Fruit fly (Drosophila melanogaster) whole organism, pupa: Measurements from ENCODE around the gene CG32109.

ENCODE experiments used
- CG12605 ChIP-seq: fragments of 200-800 bp; sonication (Bioruptor generic); IDR thresholded peaks from 2 replicates; pipeline ENCODE4 v1.3.6; 2022; ENCODE audit warnings: missing biosample characterization, missing genetic modification characterization
- CG13204 ChIP-seq: fragments of 200-800 bp; sonication (Bioruptor generic); optimal IDR thresholded peaks from 2 replicates; lab custom pipeline; 2018; ENCODE audit warnings: missing biosample characterization, mild to moderate bottlenecking, missing genetic modification characterization, moderate library complexity
- CG14655 ChIP-seq: fragments of 200-800 bp; sonication (Bioruptor generic); optimal IDR thresholded peaks from 3 replicates; lab custom pipeline; 2017; ENCODE audit warnings: mild to moderate bottlenecking, missing biosample characterization, missing genetic modification reagents, missing genetic modification characterization
- CG32121 ChIP-seq: fragments of 200-800 bp; sonication (Bioruptor generic); IDR thresholded peaks from 2 replicates; pipeline ENCODE4 v1.3.6; 2022; ENCODE audit warnings: missing biosample characterization, missing genetic modification characterization
- CG8301 ChIP-seq: fragments of 200-800 bp; sonication (Bioruptor generic); optimal IDR thresholded peaks from 2 replicates; lab custom pipeline; 2018; ENCODE audit warnings: missing biosample characterization, mild to moderate bottlenecking, missing genetic modification characterization
- CG9948 ChIP-seq: fragments of 200-800 bp; sonication (Bioruptor generic); optimal IDR thresholded peaks from 2 replicates; lab custom pipeline; 2018; ENCODE audit warnings: missing biosample characterization, mild to moderate bottlenecking, missing genetic modification characterization, moderate library complexity
- D1 ChIP-seq: fragments of 200-800 bp; sonication (Bioruptor generic); optimal IDR thresholded peaks from 2 replicates; lab custom pipeline; 2018; ENCODE audit warnings: missing biosample characterization, mild to moderate bottlenecking, missing genetic modification characterization, moderate library complexity
- EcR ChIP-seq: fragments of 200-800 bp; sonication (Bioruptor generic); optimal IDR thresholded peaks from 3 replicates; lab custom pipeline; 2019; ENCODE audit warnings: missing biosample characterization, missing genetic modification characterization, mild to moderate bottlenecking, moderate library complexity, missing genetic modification reagents
- Snoo ChIP-seq: fragments of 200-800 bp; sonication (Bioruptor generic); optimal IDR thresholded peaks from 3 replicates; lab custom pipeline; 2017; ENCODE audit warnings: missing biosample characterization, mild to moderate bottlenecking, missing genetic modification characterization, inconsistent platforms
- fd96Ca ChIP-seq: fragments of 200-800 bp; sonication (Bioruptor generic); IDR thresholded peaks from 3 replicates; pipeline ENCODE4 v1.3.6; 2022; ENCODE audit warnings: missing biosample characterization, missing genetic modification characterization
- rn ChIP-seq: fragments of 200-800 bp; sonication (Bioruptor generic); IDR thresholded peaks from 2 replicates; pipeline ENCODE4 v1.3.6; 2022; ENCODE audit warnings: missing biosample characterization, missing genetic modification characterization

dm6 chr3L:12698236-12698635, 46.9 kb upstream of the CG32109 start:
- no peak for TF ChIP-seq EcR (GFP tag; lab: Kevin White, UChicago)
- no peak for TF ChIP-seq CG13204 (GFP tag; lab: Kevin White, UChicago)
- TF ChIP-seq CG14655 = no peak
- TF ChIP-seq CG8301 (tag; lab: Kevin White, UChicago) = no peak
- TF ChIP-seq CG32121 (GFP tag; lab: Robert Waterston, UW) = no peak
- no peak for TF ChIP-seq rn
- no peak for TF ChIP-seq D1
- TF ChIP-seq fd96Ca (GFP tag; lab: Robert Waterston, UW) = no peak
- no peak for TF ChIP-seq CG9948 (tag; lab: Kevin White, UChicago)
- TF ChIP-seq Snoo = no peak
- TF ChIP-seq CG12605 (GFP tag; lab: Robert Waterston, UW) = no peak
